Fruit fly (Drosophila melanogaster): ENCODE results near the gene CG7296.
A peak's percentile ranks its signal among the peaks of the same experiment; 100 is the strongest.

The CG7296 gene

DNA sequence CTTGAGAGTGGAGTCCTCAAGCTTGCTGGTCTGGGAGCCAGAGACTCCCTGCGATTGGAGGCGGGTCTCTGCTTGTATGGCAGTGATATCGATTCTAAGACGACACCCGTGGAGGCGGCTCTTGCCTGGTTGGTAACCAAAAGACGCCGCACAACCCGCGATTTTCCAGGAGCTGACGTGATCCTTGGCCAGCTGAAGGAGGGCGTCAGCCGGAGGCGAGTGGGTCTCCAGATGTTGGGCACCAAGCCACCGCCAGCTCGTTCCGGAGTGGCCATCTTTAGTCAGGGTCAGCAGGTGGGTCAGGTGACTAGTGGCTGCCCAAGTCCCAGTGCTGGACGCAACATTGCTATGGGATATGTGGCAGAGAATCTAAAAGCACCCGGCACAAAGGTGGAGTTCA, 17.6 kb upstream of the CG7296 start:
- TF ChIP-seq acj6 (GFP tag; optimal IDR thresholded peaks at IDR 0.05), result no peak
- TF ChIP-seq OdsH (GFP tag; optimal IDR thresholded peaks at IDR 0.05), result no peak
- TF ChIP-seq CG3919 (GFP tag; optimal IDR thresholded peaks at IDR 0.05), result no peak
- TF ChIP-seq cyc (GFP tag; optimal IDR thresholded peaks at IDR 0.05), result no peak
- TF ChIP-seq Sox102F (GFP tag; optimal IDR thresholded peaks at IDR 0.05), result no peak
- TF ChIP-seq ss (GFP tag; optimal IDR thresholded peaks at IDR 0.05), result no peak
- no peak for TF ChIP-seq CG8319 (GFP tag; optimal IDR thresholded peaks at IDR 0.05)
- no peak for TF ChIP-seq CG7368 (GFP tag; optimal IDR thresholded peaks at IDR 0.05)
- no peak for TF ChIP-seq CG6854 (GFP tag; optimal IDR thresholded peaks at IDR 0.05)
- no peak for TF ChIP-seq Lpt (GFP tag; optimal IDR thresholded peaks at IDR 0.05)
- TF ChIP-seq CG3032 (tag; optimal IDR thresholded peaks at IDR 0.05), result no peak
- no peak for TF ChIP-seq CG6163 (GFP tag; IDR thresholded peaks at IDR 0.05)
- no peak for TF ChIP-seq CG9139 (GFP tag; optimal IDR thresholded peaks at IDR 0.05)
- TF ChIP-seq CG11902 (GFP tag; optimal IDR thresholded peaks at IDR 0.05), result no peak
- no peak for TF ChIP-seq Hr4 (GFP tag; optimal IDR thresholded peaks at IDR 0.05)
- TF ChIP-seq CG6808 (GFP tag; optimal IDR thresholded peaks at IDR 0.05), result no peak
- TF ChIP-seq lz (GFP tag; optimal IDR thresholded peaks at IDR 0.05), result no peak
- no peak for TF ChIP-seq pdm3 (GFP tag; optimal IDR thresholded peaks at IDR 0.05)

DNA sequence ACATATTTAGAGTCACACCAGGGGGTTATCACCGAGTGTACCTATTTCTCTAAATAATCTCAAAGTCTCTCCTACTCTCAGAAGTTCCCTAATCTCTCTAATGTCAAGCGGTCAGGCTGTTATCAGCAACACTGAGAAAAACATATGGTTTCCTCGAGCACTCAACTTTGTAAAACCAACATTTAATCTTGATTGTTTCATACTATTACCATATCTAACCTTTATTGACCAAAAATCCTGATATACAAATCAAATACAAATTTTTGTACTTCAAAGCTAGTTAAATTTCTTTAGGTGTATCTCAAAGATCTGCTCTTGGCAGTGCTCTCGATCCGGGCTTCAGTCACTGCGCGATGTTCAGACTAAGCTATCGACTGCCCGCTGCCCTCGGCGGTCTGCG, 16.4 kb upstream of the CG7296 start, which contains the start of gene CG6415:
TSS of gene CG6415 (plus strand) at position 341 of the 400 bp plus-strand sequence.
- TF ChIP-seq topi (GFP tag; optimal IDR thresholded peaks at IDR 0.05), result peak; percentile 28
- TF ChIP-seq CG6792 (GFP tag; optimal IDR thresholded peaks at IDR 0.05), result no peak
- TF ChIP-seq Hr4 (GFP tag; optimal IDR thresholded peaks at IDR 0.05), result peak; percentile 71
- no peak for TF ChIP-seq CG10631 (GFP tag; optimal IDR thresholded peaks at IDR 0.05)
- TF ChIP-seq cyc (GFP tag; optimal IDR thresholded peaks at IDR 0.05), result no peak
- no peak for TF ChIP-seq Ets96B (tag; optimal IDR thresholded peaks at IDR 0.05)
- TF ChIP-seq CG31627 (GFP tag; optimal IDR thresholded peaks at IDR 0.05), result peak; percentile 32
- no peak for TF ChIP-seq CG16779 (tag; optimal IDR thresholded peaks at IDR 0.05)
- TF ChIP-seq Eip78C (GFP tag), result peak; percentile 65
- no peak for TF ChIP-seq CG10669 (GFP tag; optimal IDR thresholded peaks at IDR 0.05)
- peak; percentile 63; the same call in 2 of the 3 replicates for TF ChIP-seq CG8119 (GFP tag; IDR thresholded peaks at IDR 0.05)
- TF ChIP-seq CG15336 (GFP tag; IDR thresholded peaks at IDR 0.05), result peak; percentile 71
- peak; percentile 50; the same call in 2 of the 3 replicates for TF ChIP-seq CG6163 (GFP tag; IDR thresholded peaks at IDR 0.05)
- TF ChIP-seq eg (GFP tag; IDR thresholded peaks at IDR 0.05), result peak; percentile 85
- no peak for TF ChIP-seq Eip75B (GFP tag; optimal IDR thresholded peaks at IDR 0.05)
- peak; percentile 64 for TF ChIP-seq CG11294 (GFP tag; IDR thresholded peaks at IDR 0.05)
- peak; percentile 22 for TF ChIP-seq CG3919 (GFP tag; optimal IDR thresholded peaks at IDR 0.05)
- TF ChIP-seq Sox14 (GFP tag; optimal IDR thresholded peaks at IDR 0.05), result peak; percentile 20
- TF ChIP-seq Smox (GFP tag; optimal IDR thresholded peaks at IDR 0.05), result no peak
- TF ChIP-seq CG4318 (GFP tag; optimal IDR thresholded peaks at IDR 0.05), result peak; percentile 48
- TF ChIP-seq svp (GFP tag), result peak; percentile 97
- TF ChIP-seq CG32006 (GFP tag; optimal IDR thresholded peaks at IDR 0.05), result peak; percentile 80
- no peak for TF ChIP-seq CG11762 (GFP tag; optimal IDR thresholded peaks at IDR 0.05; ENCODE audit: insufficient read depth)
- peak; percentile 51 for TF ChIP-seq fkh (GFP tag; optimal IDR thresholded peaks at IDR 0.05)
- TF ChIP-seq Ets21C (GFP tag; optimal IDR thresholded peaks at IDR 0.05), result no peak
- TF ChIP-seq CG6276 (GFP tag; optimal IDR thresholded peaks at IDR 0.05), result peak; percentile 63
- TF ChIP-seq CG8632 (GFP tag; optimal IDR thresholded peaks at IDR 0.05), result no peak
- no peak for TF ChIP-seq ss (GFP tag; optimal IDR thresholded peaks at IDR 0.05)
- TF ChIP-seq acj6 (GFP tag; optimal IDR thresholded peaks at IDR 0.05), result peak; percentile 27
- peak; percentile 34 for TF ChIP-seq Met (GFP tag; optimal IDR thresholded peaks at IDR 0.05)
- no peak for TF ChIP-seq Sox15 (GFP tag; optimal IDR thresholded peaks at IDR 0.05)
- no peak for TF ChIP-seq CG6808 (GFP tag; optimal IDR thresholded peaks at IDR 0.05)
- TF ChIP-seq achi (GFP tag; optimal IDR thresholded peaks at IDR 0.05), result no peak
- TF ChIP-seq CG7368 (GFP tag; optimal IDR thresholded peaks at IDR 0.05), result no peak
- TF ChIP-seq Hr39 (GFP tag; optimal IDR thresholded peaks at IDR 0.05), result peak; percentile 22
- TF ChIP-seq Sox102F (GFP tag; optimal IDR thresholded peaks at IDR 0.05), result no peak
- no peak for TF ChIP-seq CG34406 (GFP tag; optimal IDR thresholded peaks at IDR 0.05)
- TF ChIP-seq CG8319 (GFP tag; optimal IDR thresholded peaks at IDR 0.05), result no peak
- TF ChIP-seq esn (GFP tag; optimal IDR thresholded peaks at IDR 0.05), result no peak
- peak; percentile 78 for TF ChIP-seq Gug (GFP tag; IDR thresholded peaks at IDR 0.05)
- TF ChIP-seq CG9139 (GFP tag; optimal IDR thresholded peaks at IDR 0.05), result no peak
- TF ChIP-seq Lpt (GFP tag; optimal IDR thresholded peaks at IDR 0.05), result no peak
- TF ChIP-seq dac (GFP tag; optimal IDR thresholded peaks at IDR 0.05), result peak; percentile 5
- TF ChIP-seq fd85E (GFP tag; optimal IDR thresholded peaks at IDR 0.05), result no peak
